Fruit fly (Drosophila melanogaster): ENCODE data around the gene Mct1.

DNA sequence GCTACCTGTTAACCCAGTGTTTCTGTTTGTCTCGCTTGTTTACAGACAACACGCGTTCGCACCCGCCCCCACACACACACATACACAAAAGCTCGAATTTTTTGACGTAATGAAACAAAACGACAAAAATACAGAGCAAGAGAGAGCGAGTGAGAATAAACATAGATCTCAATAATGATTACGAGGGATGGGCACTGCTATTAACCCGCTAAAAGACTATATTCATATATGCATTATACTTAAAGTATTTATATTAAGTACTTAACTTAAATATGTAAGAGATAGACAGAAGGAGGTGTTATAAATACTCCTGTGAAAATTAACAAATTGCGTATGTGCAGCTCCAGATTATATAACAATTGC is 47.2 kb upstream of the Mct1 start:
- TF ChIP-seq Abd-B (GFP tag; optimal IDR thresholded peaks at IDR 0.05) (no peak), sv (GFP tag; optimal IDR thresholded peaks at IDR 0.05) (peak; percentile 44), Rel (GFP tag; optimal IDR thresholded peaks at IDR 0.05) (no peak), Rel (tag; optimal IDR thresholded peaks at IDR 0.05) (peak; percentile 35), Hnf4 (GFP tag; optimal IDR thresholded peaks at IDR 0.05) (peak; percentile 61), N (GFP tag; optimal IDR thresholded peaks at IDR 0.05) (no peak), tai (GFP tag; optimal IDR thresholded peaks at IDR 0.05) (no peak), jim (GFP tag; optimal IDR thresholded peaks at IDR 0.05) (peak; percentile 23), psq (GFP tag; optimal IDR thresholded peaks at IDR 0.05) (peak; percentile 31), sage (GFP tag; optimal IDR thresholded peaks at IDR 0.05) (peak; percentile 64), usp (GFP tag; optimal IDR thresholded peaks at IDR 0.05) (no peak), HLH106 (tag; optimal IDR thresholded peaks at IDR 0.05) (peak; percentile 63), GATAd (GFP tag; optimal IDR thresholded peaks at IDR 0.05) (peak; percentile 5)

All from whole organism, wandering third instar larva.